Fruit fly (Drosophila melanogaster): ENCODE results near the gene CG13445.

Gene CG13445

dm6 chr3L:15816143-15816487, 6.8 kb downstream of the CG13445 start, which contains the start of gene fwe (continued):
- TF ChIP-seq nerfin-2 (GFP tag; IDR thresholded peaks at IDR 0.05; ENCODE audit: partially characterized antibody) (peak; percentile 19), CG10147 (GFP tag; optimal IDR thresholded peaks at IDR 0.05) (no peak), CG8290 (GFP tag; optimal IDR thresholded peaks at IDR 0.05) (no peak), CG8290 (tag; optimal IDR thresholded peaks at IDR 0.05) (peak in 1 of 2 experiments; percentile 55), CG6254 (GFP tag; optimal IDR thresholded peaks at IDR 0.05) (no peak), tna (GFP tag; IDR thresholded peaks at IDR 0.05; ENCODE audit: partially characterized antibody) (peak; percentile 61), CG4617 (GFP tag; optimal IDR thresholded peaks at IDR 0.05; ENCODE audit: borderline replicate concordance) (peak; percentile 73), insv (GFP tag; optimal IDR thresholded peaks at IDR 0.05) (peak in 1 of 2 experiments; percentile 66), lov (optimal IDR thresholded peaks at IDR 0.05) (no peak), lov (GFP tag; IDR thresholded peaks at IDR 0.05) (no peak), mld (GFP tag; IDR thresholded peaks at IDR 0.05; ENCODE audit: partially characterized antibody) (peak; percentile 55; the same call in 1 of the 3 replicates), Sin3A (optimal IDR thresholded peaks at IDR 0.05) (peak; percentile 14), hb (GFP tag; IDR thresholded peaks at IDR 0.05; ENCODE audit: partially characterized antibody) (peak; percentile 9; the same call in 1 of the 3 replicates), pzg (GFP tag; optimal IDR thresholded peaks at IDR 0.05) (peak; percentile 51), amos (GFP tag; IDR thresholded peaks at IDR 0.05; ENCODE audit: partially characterized antibody) (peak; percentile 88)

DNA sequence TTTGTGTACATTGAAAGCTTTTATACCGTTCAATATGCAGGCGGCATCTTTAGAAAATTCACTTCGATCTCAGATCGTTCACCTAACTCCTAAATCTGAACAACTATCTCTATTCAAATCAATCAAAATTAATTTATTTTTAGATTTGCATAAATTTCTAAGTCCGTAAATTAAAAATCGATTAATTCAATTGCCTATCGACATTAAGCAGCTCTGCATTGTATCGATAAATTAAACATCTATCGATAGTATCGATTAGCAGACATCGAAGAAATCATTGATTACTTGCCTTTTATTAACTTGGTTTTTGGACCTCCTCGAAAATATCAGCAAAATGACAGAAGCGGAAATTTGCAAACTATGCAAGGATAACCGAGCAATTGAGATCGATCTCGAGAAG, 7.4 kb downstream of the CG13445 start, which contains the start of gene CkIIalpha-i1:
CkIIalpha-i1 (plus strand) TSS at position 266 of the 400 bp plus-strand sequence.
- TF ChIP-seq CG12659 (GFP tag; optimal IDR thresholded peaks at IDR 0.05) (peak; percentile 27), BEAF-32 (GFP tag; optimal IDR thresholded peaks at IDR 0.05) (peak; percentile 80), lola (GFP tag; optimal IDR thresholded peaks at IDR 0.05) (no peak), cato (GFP tag; optimal IDR thresholded peaks at IDR 0.05; ENCODE audit: borderline replicate concordance) (no peak), E2f2 (GFP tag; IDR thresholded peaks at IDR 0.05) (peak; percentile 54), CG13775 (GFP tag; optimal IDR thresholded peaks at IDR 0.05) (no peak), CG2875 (GFP tag; optimal IDR thresholded peaks at IDR 0.05) (no peak), bowl (GFP tag; IDR thresholded peaks at IDR 0.05) (no peak), pum (GFP tag; optimal IDR thresholded peaks at IDR 0.05) (no peak), Lhr (GFP tag; optimal IDR thresholded peaks at IDR 0.05) (peak; percentile 57), amos (GFP tag; IDR thresholded peaks at IDR 0.05; ENCODE audit: partially characterized antibody) (peak; percentile 90), esg (GFP tag; conservative IDR thresholded peaks at IDR 0.05) (no peak), CG13424 (tag; optimal IDR thresholded peaks at IDR 0.05) (no peak), CG42726 (GFP tag; IDR thresholded peaks at IDR 0.05; ENCODE audit: partially characterized antibody) (peak; percentile 75; the same call in 1 of the 2 replicates), CG1602 (GFP tag; optimal IDR thresholded peaks at IDR 0.05) (no peak), CG10209 (GFP tag; optimal IDR thresholded peaks at IDR 0.05) (no peak), CoRest (tag; optimal IDR thresholded peaks at IDR 0.05) (peak; percentile 11), Sry-δ (GFP tag; optimal IDR thresholded peaks at IDR 0.05) (peak; percentile 63), hth (optimal IDR thresholded peaks at IDR 0.05) (no peak), CG3838 (GFP tag; optimal IDR thresholded peaks at IDR 0.05) (no peak), Scr (GFP tag; IDR thresholded peaks at IDR 0.05; ENCODE audit: partially characterized antibody) (peak; percentile 94), slbo (GFP tag; IDR thresholded peaks at IDR 0.05) (no peak), ro (GFP tag; IDR thresholded peaks at IDR 0.05) (no peak), CG17361 (GFP tag; IDR thresholded peaks at IDR 0.05) (no peak), HHEX (GFP tag; optimal IDR thresholded peaks at IDR 0.05) (no peak), Dp (GFP tag; optimal IDR thresholded peaks at IDR 0.05) (peak; percentile 49), dysf (GFP tag; IDR thresholded peaks at IDR 0.05) (no peak), her (GFP tag; optimal IDR thresholded peaks at IDR 0.05) (no peak), mirr (GFP tag; optimal IDR thresholded peaks at IDR 0.05) (no peak), CG17385 (GFP tag; optimal IDR thresholded peaks at IDR 0.05) (no peak), Ets97D (GFP tag; optimal IDR thresholded peaks at IDR 0.05) (peak; percentile 3), B-H2 (GFP tag; optimal IDR thresholded peaks at IDR 0.05) (no peak), CG12391 (tag; optimal IDR thresholded peaks at IDR 0.05) (peak; percentile 36), CG33213 (GFP tag; optimal IDR thresholded peaks at IDR 0.05) (peak; percentile 59), NC2α (GFP tag; optimal IDR thresholded peaks at IDR 0.05) (no peak), CG1647 (GFP tag; optimal IDR thresholded peaks at IDR 0.05) (no peak)
